Worm (Caenorhabditis elegans): ENCODE data around the gene M03A8.3.

DNA sequence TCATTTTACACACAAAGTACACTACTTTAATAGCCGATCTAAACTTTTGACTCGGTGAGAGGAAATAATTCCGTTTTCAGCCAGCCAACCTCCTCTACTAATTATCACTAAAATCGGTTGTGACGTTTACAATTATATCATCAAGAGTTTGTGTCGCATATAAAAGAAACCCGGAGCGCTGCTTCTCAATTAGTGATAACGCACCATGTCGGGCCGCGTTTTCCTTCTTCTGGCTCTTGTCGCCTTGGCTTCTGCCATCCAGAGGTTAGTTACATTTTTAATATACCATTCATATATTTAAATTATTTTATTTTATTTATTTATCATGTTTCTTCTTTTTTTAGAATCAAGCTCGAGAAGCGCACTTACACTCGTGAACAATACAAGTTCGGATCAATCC, 8.9 kb upstream of the M03A8.3 start, which contains the start of gene asp-3:
- no peak for TF ChIP-seq him-1 (tag; optimal IDR thresholded peaks at IDR 0.05)
- TF ChIP-seq dao-5 (tag; optimal IDR thresholded peaks at IDR 0.05): no peak
- TF ChIP-seq W03F9.2 (tag; optimal IDR thresholded peaks at IDR 0.05): no peak

Measured in whole organism, L4/young adult.